Fruit fly (Drosophila melanogaster) whole organism, embryonic: Measurements from ENCODE around the gene MtnC.
A peak's percentile ranks its signal among the peaks of the same experiment; 100 is the strongest.

Source experiments
- ATbp ChIP-seq: fragments of 200-800 bp; sonication (Bioruptor generic); optimal IDR thresholded peaks from 2 replicates; lab custom pipeline; 2017; ENCODE audit warnings: missing biosample characterization, mild to moderate bottlenecking, missing genetic modification characterization, missing genetic modification reagents
- Bteb2 ChIP-seq: fragments of 200-800 bp; sonication (Bioruptor generic); optimal IDR thresholded peaks from 2 replicates; lab custom pipeline; 2016; ENCODE audit warnings: missing biosample characterization, missing genetic modification characterization
- CG10267 ChIP-seq: fragments of 200-800 bp; sonication (Bioruptor generic); optimal IDR thresholded peaks from 2 replicates; lab custom pipeline; 2018; ENCODE audit warnings: missing biosample characterization, mild to moderate bottlenecking, missing genetic modification characterization, moderate library complexity
- CG10431 ChIP-seq: fragments of 200-800 bp; sonication (Bioruptor generic); optimal IDR thresholded peaks from 3 replicates; lab custom pipeline; 2018; ENCODE audit warnings: missing biosample characterization, mild to moderate bottlenecking, missing genetic modification characterization
- CG10959 ChIP-seq: fragments of 200-800 bp; sonication (Bioruptor generic); IDR thresholded peaks from 2 replicates; pipeline ENCODE4 v1.3.6; 2022; ENCODE audit warnings: missing biosample characterization, missing genetic modification characterization
- CG10979 ChIP-seq: fragments of 200-800 bp; sonication (Bioruptor generic); optimal IDR thresholded peaks from 2 replicates; lab custom pipeline; 2018; ENCODE audit warnings: missing biosample characterization, mild to moderate bottlenecking, missing genetic modification characterization, moderate library complexity
- CG12155 ChIP-seq: fragments of 200-800 bp; sonication (Bioruptor generic); optimal IDR thresholded peaks from 3 replicates; lab custom pipeline; 2016; ENCODE audit warnings: missing biosample characterization, missing genetic modification characterization
- CG12391 ChIP-seq: fragments of 200-800 bp; sonication (Bioruptor generic); optimal IDR thresholded peaks from 3 replicates; lab custom pipeline; 2018; ENCODE audit warnings: missing biosample characterization, mild to moderate bottlenecking, missing genetic modification characterization, moderate library complexity
- CG12744 ChIP-seq: fragments of 200-800 bp; sonication (Bioruptor generic); optimal IDR thresholded peaks from 2 replicates; lab custom pipeline; 2016; ENCODE audit warnings: missing biosample characterization, missing genetic modification characterization
- CG13424 ChIP-seq: fragments of 200-800 bp; sonication (Bioruptor generic); optimal IDR thresholded peaks from 2 replicates; lab custom pipeline; 2019; ENCODE audit warnings: missing biosample characterization, mild to moderate bottlenecking, missing genetic modification characterization, moderate library complexity
- CG14014 ChIP-seq: fragments of 200-800 bp; sonication (Bioruptor generic); IDR thresholded peaks from 2 replicates; pipeline ENCODE4 v1.3.6; 2022; ENCODE audit warnings: missing biosample characterization, missing genetic modification characterization
- CG14441 ChIP-seq: fragments of 200-800 bp; sonication (Bioruptor generic); IDR thresholded peaks from 2 replicates; pipeline ENCODE4 v1.3.6; 2022; ENCODE audit warnings: missing biosample characterization, missing genetic modification characterization
- CG14965 ChIP-seq: fragments of 200-800 bp; sonication (Bioruptor generic); optimal IDR thresholded peaks from 2 replicates; lab custom pipeline; 2016; ENCODE audit warnings: missing biosample characterization, missing genetic modification characterization, borderline replicate concordance
- CG15601 ChIP-seq: fragments of 200-800 bp; sonication (Bioruptor generic); optimal IDR thresholded peaks from 3 replicates; lab custom pipeline; 2019; ENCODE audit warnings: missing biosample characterization, mild to moderate bottlenecking, missing genetic modification characterization, moderate library complexity
- CG16863 ChIP-seq: fragments of 200-800 bp; sonication (Bioruptor generic); optimal IDR thresholded peaks from 3 replicates; lab custom pipeline; 2016; ENCODE audit warnings: missing biosample characterization, missing genetic modification characterization
- CG17612 ChIP-seq: fragments of 200-800 bp; sonication (Bioruptor generic); IDR thresholded peaks from 2 replicates; pipeline ENCODE4 v1.3.6; 2022; ENCODE audit warnings: missing biosample characterization, missing genetic modification characterization
- CG31441 ChIP-seq: fragments of 200-800 bp; sonication (Bioruptor generic); IDR thresholded peaks from 2 replicates; pipeline ENCODE4 v1.3.6; 2022; ENCODE audit warnings: missing biosample characterization, missing genetic modification characterization
- CG4820 ChIP-seq: fragments of 200-800 bp; sonication (Bioruptor generic); optimal IDR thresholded peaks from 3 replicates; lab custom pipeline; 2016; ENCODE audit warnings: missing biosample characterization, missing genetic modification characterization
- CG4854 ChIP-seq: fragments of 200-800 bp; sonication (Bioruptor generic); optimal IDR thresholded peaks from 2 replicates; lab custom pipeline; 2016; ENCODE audit warnings: missing biosample characterization, missing genetic modification characterization, inconsistent platforms
- CG6683 ChIP-seq: fragments of 200-800 bp; sonication (Bioruptor generic); optimal IDR thresholded peaks from 2 replicates; lab custom pipeline; 2017; ENCODE audit warnings: missing biosample characterization, mild to moderate bottlenecking, missing genetic modification characterization, missing genetic modification reagents
- CG9876 ChIP-seq: fragments of 200-800 bp; sonication (Bioruptor generic); optimal IDR thresholded peaks from 2 replicates; lab custom pipeline; 2016; ENCODE audit warnings: missing biosample characterization, missing genetic modification characterization
- Fer2 ChIP-seq: fragments of 200-800 bp; sonication (Bioruptor generic); optimal IDR thresholded peaks from 2 replicates; lab custom pipeline; 2018; ENCODE audit warnings: missing biosample characterization, mild to moderate bottlenecking, missing genetic modification characterization, moderate library complexity
- Gug ChIP-seq: fragments of 200-800 bp; sonication (Bioruptor generic); IDR thresholded peaks from 4 replicates; pipeline ENCODE4 v1.3.6; 2022; ENCODE audit warnings: missing biosample characterization, missing genetic modification characterization
- Hr3 ChIP-seq: fragments of 200-800 bp; sonication (Bioruptor generic); optimal IDR thresholded peaks from 3 replicates; lab custom pipeline; 2016; ENCODE audit warnings: missing biosample characterization, missing genetic modification characterization
- Hr51 ChIP-seq, 2 experiments: fragments of 200-800 bp; sonication (Bioruptor generic); optimal IDR thresholded peaks; 2 replicates in 1 of 2; 3 replicates in 1 of 2; lab custom pipeline; 2016 to 2018; ENCODE audit warnings: missing biosample characterization in 2 of 2, missing genetic modification characterization in 2 of 2, mild to moderate bottlenecking in 1 of 2, moderate library complexity in 1 of 2
- Mes4 ChIP-seq: fragments of 200-800 bp; sonication (Bioruptor generic); optimal IDR thresholded peaks from 2 replicates; lab custom pipeline; 2016; ENCODE audit warnings: missing biosample characterization, missing genetic modification characterization
- NfI ChIP-seq: fragments of 200-800 bp; sonication (Bioruptor generic); optimal IDR thresholded peaks from 3 replicates; lab custom pipeline; 2018; ENCODE audit warnings: missing biosample characterization, mild to moderate bottlenecking, missing genetic modification characterization, moderate library complexity
- Oli ChIP-seq: fragments of 200-800 bp; sonication (Bioruptor generic); optimal IDR thresholded peaks from 2 replicates; lab custom pipeline; 2018; ENCODE audit warnings: missing biosample characterization, mild to moderate bottlenecking, missing genetic modification characterization, moderate library complexity
- Ravus ChIP-seq: fragments of 200-800 bp; sonication (Bioruptor generic); IDR thresholded peaks from 2 replicates; pipeline ENCODE4 v1.3.6; 2022; ENCODE audit warnings: missing biosample characterization, missing genetic modification characterization
- Sox102F ChIP-seq: fragments of 200-800 bp; sonication (Bioruptor generic); optimal IDR thresholded peaks from 2 replicates; lab custom pipeline; 2018; ENCODE audit warnings: missing biosample characterization, mild to moderate bottlenecking, missing genetic modification characterization, moderate library complexity
- Ssrp ChIP-seq: fragments of 200-800 bp; sonication (Bioruptor generic); optimal IDR thresholded peaks from 2 replicates; lab custom pipeline; 2018; ENCODE audit warnings: missing biosample characterization, mild to moderate bottlenecking, missing genetic modification characterization, moderate library complexity
- ap ChIP-seq: fragments of 200-800 bp; sonication (Bioruptor generic); IDR thresholded peaks from 2 replicates; pipeline ENCODE4 v1.3.6; 2022; ENCODE audit warnings: missing biosample characterization, missing genetic modification characterization
- ato ChIP-seq: fragments of 200-800 bp; sonication (Bioruptor generic); IDR thresholded peaks from 2 replicates; pipeline ENCODE4 v1.3.6; 2022; ENCODE audit warnings: missing biosample characterization, missing genetic modification characterization; ENCODE audit not compliant: partially characterized antibody
- az2 ChIP-seq: fragments of 200-800 bp; sonication (Bioruptor generic); optimal IDR thresholded peaks from 3 replicates; lab custom pipeline; 2016; ENCODE audit warnings: missing biosample characterization, missing genetic modification characterization
- dm ChIP-seq: fragments of 200-800 bp; sonication (Bioruptor generic); optimal IDR thresholded peaks from 3 replicates; lab custom pipeline; 2016; ENCODE audit warnings: missing biosample characterization, missing genetic modification characterization
- dmrt11E ChIP-seq: fragments of 200-800 bp; sonication (Bioruptor generic); optimal IDR thresholded peaks from 3 replicates; lab custom pipeline; 2018; ENCODE audit warnings: missing biosample characterization, mild to moderate bottlenecking, missing genetic modification characterization, moderate library complexity
- dmrt99B ChIP-seq: fragments of 200-800 bp; sonication (Bioruptor generic); optimal IDR thresholded peaks from 2 replicates; lab custom pipeline; 2018; ENCODE audit warnings: missing biosample characterization, mild to moderate bottlenecking, missing genetic modification characterization, moderate library complexity
- eve ChIP-seq, 2 experiments: fragments of >200 bp; optimal IDR thresholded peaks; 2 replicates each; lab custom pipeline; 2017; ENCODE audit warnings: missing biosample characterization in 2 of 2, missing genetic modification characterization in 2 of 2
- gem ChIP-seq: fragments of 200-800 bp; sonication (Bioruptor generic); optimal IDR thresholded peaks from 2 replicates; lab custom pipeline; 2019; ENCODE audit warnings: missing biosample characterization, mild to moderate bottlenecking, missing genetic modification characterization, moderate library complexity
- grau ChIP-seq: fragments of 200-800 bp; optimal IDR thresholded peaks from 3 replicates; lab custom pipeline; 2019; ENCODE audit warnings: missing biosample characterization, mild to moderate bottlenecking, missing genetic modification characterization, moderate library complexity
- hb ChIP-seq: fragments of 200-800 bp; sonication (Bioruptor generic); IDR thresholded peaks from 3 replicates; pipeline ENCODE4 v1.3.6; 2022; ENCODE audit warnings: missing biosample characterization, missing genetic modification characterization; ENCODE audit not compliant: partially characterized antibody
- maf-S ChIP-seq: fragments of 200-800 bp; sonication (Bioruptor generic); optimal IDR thresholded peaks from 2 replicates; lab custom pipeline; 2016; ENCODE audit warnings: missing biosample characterization, missing genetic modification characterization
- mirr ChIP-seq: fragments of 200-800 bp; sonication (Bioruptor generic); optimal IDR thresholded peaks from 3 replicates; lab custom pipeline; 2018; ENCODE audit warnings: missing biosample characterization, mild to moderate bottlenecking, missing genetic modification characterization
- p53 ChIP-seq: fragments of 200-800 bp; sonication (Bioruptor generic); optimal IDR thresholded peaks from 2 replicates; lab custom pipeline; 2016; ENCODE audit warnings: missing biosample characterization, missing genetic modification characterization
- pita ChIP-seq: fragments of 200-800 bp; sonication (Bioruptor generic); optimal IDR thresholded peaks from 2 replicates; lab custom pipeline; 2017; ENCODE audit warnings: missing biosample characterization, mild to moderate bottlenecking, missing genetic modification characterization
- prd ChIP-seq, 3 experiments: fragments of >200 bp in 2 of 3; fragments of 200-800 bp in 1 of 3; sonication (Bioruptor generic) in 1 of 3; optimal IDR thresholded peaks in 2 of 3; IDR thresholded peaks in 1 of 3; 2 replicates in 2 of 3; 3 replicates in 1 of 3; pipeline versions ENCODE4 v1.3.6 to Lab custom; 2017 to 2022; ENCODE audit warnings: missing biosample characterization in 1 of 3, missing genetic modification characterization in 1 of 3
- ranshi ChIP-seq: fragments of 200-800 bp; sonication (Bioruptor generic); IDR thresholded peaks from 2 replicates; pipeline ENCODE4 v1.3.6; 2022; ENCODE audit warnings: missing biosample characterization, missing genetic modification characterization
- row ChIP-seq: fragments of 200-800 bp; sonication (Bioruptor generic); IDR thresholded peaks from 3 replicates; pipeline ENCODE4 v1.3.6; 2022; ENCODE audit warnings: missing biosample characterization, missing genetic modification characterization
- sd ChIP-seq: fragments of 200-800 bp; sonication (Bioruptor generic); optimal IDR thresholded peaks from 3 replicates; lab custom pipeline; 2018; ENCODE audit warnings: missing biosample characterization, mild to moderate bottlenecking, missing genetic modification characterization, moderate library complexity
- slou ChIP-seq: fragments of 200-800 bp; sonication (Bioruptor generic); optimal IDR thresholded peaks from 3 replicates; lab custom pipeline; 2016; ENCODE audit warnings: missing biosample characterization, missing genetic modification characterization
- ttk ChIP-seq: fragments of 200-800 bp; sonication (Bioruptor generic); IDR thresholded peaks from 2 replicates; pipeline ENCODE4 v2.1.2; 2022; ENCODE audit warnings: missing biosample characterization, missing genetic modification characterization

MtnC gene

dm6 chr3R:20310905-20311304, 49.2 kb upstream of the MtnC start:
- TF ChIP-seq CG15601 (tag; lab: Kevin White, UChicago): no peak
- TF ChIP-seq Hr51 (GFP tag; optimal IDR thresholded peaks at IDR 0.05; lab: Kevin White, UChicago): peak in 1 of 2 experiments; percentile 29
- TF ChIP-seq CG4854 (GFP tag; lab: Kevin White, UChicago): no peak
- TF ChIP-seq dm: no peak
- TF ChIP-seq CG16863 (GFP tag; lab: Kevin White, UChicago): no peak
- peak; percentile 9 for TF ChIP-seq CG4820 (GFP tag; lab: Kevin White, UChicago)
- peak; percentile 44; the same call in 1 of the 2 replicates for TF ChIP-seq CG31441 (GFP tag; lab: Robert Waterston, UW)
- peak; percentile 1 for TF ChIP-seq CG10267 (tag; lab: Kevin White, UChicago)
- no peak for TF ChIP-seq CG10431
- peak; percentile 48 for TF ChIP-seq grau
- TF ChIP-seq eve (GFP tag; optimal IDR thresholded peaks at IDR 0.05; lab: Kevin White, UChicago): peak in 1 of 2 experiments; percentile 77
- no peak for TF ChIP-seq Ravus
- TF ChIP-seq CG12155 (GFP tag; lab: Kevin White, UChicago): peak; percentile 17
- TF ChIP-seq hb (GFP tag; lab: Robert Waterston, UW): no peak
- peak; percentile 51 for TF ChIP-seq Oli (tag; lab: Kevin White, UChicago)
- no peak for TF ChIP-seq ranshi
- no peak for TF ChIP-seq CG10959 (GFP tag; lab: Robert Waterston, UW)
- TF ChIP-seq slou (GFP tag; lab: Kevin White, UChicago): no peak
- TF ChIP-seq Gug: no peak
- no peak for TF ChIP-seq ap (GFP tag; lab: Robert Waterston, UW)
- no peak for TF ChIP-seq CG10979 (tag; lab: Kevin White, UChicago)
- no peak for TF ChIP-seq CG13424 (tag; lab: Kevin White, UChicago)
- TF ChIP-seq p53: no peak
- TF ChIP-seq CG9876 (GFP tag; lab: Kevin White, UChicago): no peak
- TF ChIP-seq Hr3 (GFP tag; lab: Kevin White, UChicago): no peak
- TF ChIP-seq sd (tag; lab: Kevin White, UChicago): no peak
- TF ChIP-seq ATbp (GFP tag; lab: Kevin White, UChicago): no peak
- peak; percentile 33; the same call in 1 of the 3 replicates for TF ChIP-seq row (GFP tag; lab: Robert Waterston, UW)
- TF ChIP-seq Fer2 (tag; lab: Kevin White, UChicago): no peak
- TF ChIP-seq CG14014 (GFP tag; lab: Robert Waterston, UW): no peak
- TF ChIP-seq dmrt99B: peak; percentile 33
- no peak for TF ChIP-seq pita (GFP tag; lab: Kevin White, UChicago)
- TF ChIP-seq CG12744 (GFP tag; lab: Kevin White, UChicago): no peak
- TF ChIP-seq ttk (GFP tag; lab: Robert Waterston, UW): no peak
- no peak for TF ChIP-seq CG14965 (GFP tag; lab: Kevin White, UChicago)
- TF ChIP-seq prd (optimal IDR thresholded peaks at IDR 0.05; lab: Kevin White, UChicago): no peak
- no peak for TF ChIP-seq prd (GFP tag; IDR thresholded peaks at IDR 0.05; lab: Robert Waterston, UW)
- no peak for TF ChIP-seq mirr
- no peak for TF ChIP-seq dmrt11E (tag; lab: Kevin White, UChicago)
- peak; percentile 56 for TF ChIP-seq gem
- TF ChIP-seq CG12391 (tag; lab: Kevin White, UChicago): peak; percentile 35
- no peak for TF ChIP-seq CG14441
- TF ChIP-seq Sox102F: peak; percentile 12
- no peak for TF ChIP-seq ato
- no peak for TF ChIP-seq Bteb2 (GFP tag; lab: Kevin White, UChicago)
- no peak for TF ChIP-seq maf-S (GFP tag; lab: Kevin White, UChicago)
- no peak for TF ChIP-seq CG6683 (GFP tag; lab: Kevin White, UChicago)
- no peak for TF ChIP-seq CG17612
- peak; percentile 13 for TF ChIP-seq NfI
- TF ChIP-seq az2 (GFP tag; lab: Kevin White, UChicago): peak; percentile 24
- TF ChIP-seq Ssrp (tag; lab: Kevin White, UChicago): no peak
- no peak for TF ChIP-seq Mes4 (GFP tag; lab: Kevin White, UChicago)
